Fruit fly (Drosophila melanogaster) whole organism, embryonic: ENCODE data around the gene sloth1.

ENCODE experiments used
- Oli ChIP-seq: fragments of 200-800 bp; sonication (Bioruptor generic); optimal IDR thresholded peaks from 2 replicates; lab custom pipeline; 2018; ENCODE audit warnings: missing biosample characterization, mild to moderate bottlenecking, missing genetic modification characterization, moderate library complexity
- pb ChIP-seq: fragments of 200-800 bp; sonication (Bioruptor generic); optimal IDR thresholded peaks from 3 replicates; lab custom pipeline; 2016; ENCODE audit warnings: missing biosample characterization, missing genetic modification characterization
- twi ChIP-seq: fragments of 200-800 bp; optimal IDR thresholded peaks from 2 replicates; lab custom pipeline; 2019; ENCODE audit warnings: missing biosample characterization, mild to moderate bottlenecking, missing genetic modification characterization, moderate library complexity

DNA sequence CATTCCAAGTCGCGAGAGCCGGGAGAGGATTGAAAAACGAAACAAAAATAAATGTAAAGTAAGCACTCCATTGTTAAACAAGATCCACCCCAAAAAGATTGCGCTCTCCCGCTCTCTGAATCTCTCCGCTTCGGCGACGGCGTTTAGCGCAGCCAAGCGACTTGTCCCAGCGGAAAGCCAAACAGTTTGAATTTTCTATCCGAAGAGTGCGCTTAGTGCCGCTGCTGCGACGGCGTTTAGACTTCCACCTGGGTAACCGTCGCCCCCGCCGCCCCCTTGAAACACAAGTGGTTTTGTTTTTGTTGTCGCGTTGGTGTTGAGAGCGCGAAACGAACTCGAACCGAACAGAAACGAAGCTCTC is 12.7 kb upstream of the sloth1 start, which contains the start of gene Inx2:
- TF ChIP-seq twi, result no peak
- peak; percentile 23 for TF ChIP-seq pb
- TF ChIP-seq Oli, result no peak
